Worm (Caenorhabditis elegans) whole organism, L1 larva: ENCODE measurements around the gene algn-12.

Source experiments
- C04F5.9 ChIP-seq: sonication (generic microtip); optimal IDR thresholded peaks from 2 replicates; lab custom pipeline; 2016; ENCODE audit warnings: missing genetic modification characterization, missing compliant biosample characterization
- C16A3.4 ChIP-seq: fragments of 150-350 bp; optimal IDR thresholded peaks from 2 replicates; lab custom pipeline; 2014; ENCODE audit warnings: missing biosample characterization, missing genetic modification characterization
- Y116A8C.19 ChIP-seq: sonication (generic microtip); optimal IDR thresholded peaks from 2 replicates; lab custom pipeline; 2016; ENCODE audit warnings: missing compliant biosample characterization, missing genetic modification characterization, borderline replicate concordance
- aha-1 ChIP-seq: fragments of 150-350 bp; optimal IDR thresholded peaks from 2 replicates; lab custom pipeline; 2014; ENCODE audit warnings: missing biosample characterization, missing genetic modification characterization
- alr-1 ChIP-seq: fragments of 200-800 bp; sonication (Bioruptor generic); optimal IDR thresholded peaks from 2 replicates; lab custom pipeline; 2018; ENCODE audit warnings: borderline replicate concordance, mild to moderate bottlenecking, missing genetic modification characterization, missing compliant biosample characterization
- aly-2 ChIP-seq: fragments of 150-350 bp; optimal IDR thresholded peaks from 2 replicates; lab custom pipeline; 2014; ENCODE audit warnings: missing biosample characterization, missing genetic modification characterization
- blmp-1 ChIP-seq: fragments of 150-350 bp; optimal IDR thresholded peaks from 2 replicates; lab custom pipeline; 2014; ENCODE audit warnings: missing biosample characterization, missing genetic modification characterization
- ceh-8 ChIP-seq: fragments of 200-800 bp; sonication (Bioruptor generic); optimal IDR thresholded peaks from 2 replicates; lab custom pipeline; 2018; ENCODE audit warnings: mild to moderate bottlenecking, missing genetic modification characterization, moderate library complexity, missing compliant biosample characterization
- ceh-82 ChIP-seq, 3 experiments: fragments of 150-350 bp in 1 of 3; sonication (generic microtip) in 2 of 3; optimal IDR thresholded peaks; 2 replicates each; lab custom pipeline; 2014 to 2017; ENCODE audit warnings: missing biosample characterization in 3 of 3, missing genetic modification characterization in 3 of 3
- ceh-90 ChIP-seq: sonication (generic microtip); optimal IDR thresholded peaks from 2 replicates; lab custom pipeline; 2016; ENCODE audit warnings: missing genetic modification characterization, missing compliant biosample characterization
- dpl-1 ChIP-seq, 3 experiments: fragments of 150-350 bp in 2 of 3; sonication (generic microtip) in 1 of 3; optimal IDR thresholded peaks; 2 replicates each; lab custom pipeline; 2014 to 2017; ENCODE audit warnings: missing biosample characterization in 3 of 3, missing genetic modification characterization in 3 of 3, missing genetic modification reagents in 3 of 3
- dsc-1 ChIP-seq: sonication (generic microtip); optimal IDR thresholded peaks from 2 replicates; lab custom pipeline; 2016; ENCODE audit warnings: mild to moderate bottlenecking, missing genetic modification characterization, missing compliant biosample characterization
- efl-1 ChIP-seq, 4 experiments: fragments of 150-350 bp; optimal IDR thresholded peaks in 3 of 4; peaks in 1 of 4; 1 replicate in 1 of 4; 2 replicates in 3 of 4; lab custom pipeline; 2014; ENCODE audit warnings: missing biosample characterization in 2 of 4, missing genetic modification characterization in 2 of 4, missing genetic modification reagents in 2 of 4
- efl-3 ChIP-seq: fragments of 200-800 bp; sonication (Bioruptor generic); optimal IDR thresholded peaks from 2 replicates; lab custom pipeline; 2018; ENCODE audit warnings: mild to moderate bottlenecking, missing genetic modification characterization, missing compliant biosample characterization
- egl-13 ChIP-seq: sonication (generic microtip); optimal IDR thresholded peaks from 2 replicates; lab custom pipeline; 2016; ENCODE audit warnings: missing genotype, missing genetic modification reagents, missing genetic modification characterization, missing compliant biosample characterization
- egl-27 ChIP-seq, 2 experiments: fragments of 150-350 bp in 1 of 2; sonication (generic microtip); optimal IDR thresholded peaks; 3 replicates each; lab custom pipeline; 2017 to 2018; ENCODE audit warnings: missing biosample characterization in 2 of 2, missing genetic modification characterization in 2 of 2, missing genetic modification reagents in 2 of 2
- ets-5 ChIP-seq: fragments of 200-800 bp; sonication (Bioruptor generic); IDR thresholded peaks from 2 replicates; pipeline ENCODE4 v1.3.6; 2022; ENCODE audit warnings: missing genetic modification characterization, missing compliant biosample characterization
- fkh-10 ChIP-seq: sonication (generic microtip); optimal IDR thresholded peaks from 2 replicates; lab custom pipeline; 2017; ENCODE audit warnings: missing biosample characterization, missing genetic modification reagents, missing genetic modification characterization
- fkh-8 ChIP-seq: sonication (generic microtip); optimal IDR thresholded peaks from 2 replicates; lab custom pipeline; 2016; ENCODE audit warnings: mild to moderate bottlenecking, missing genetic modification characterization, missing compliant biosample characterization
- fos-1 ChIP-seq: fragments of 150-350 bp; optimal IDR thresholded peaks from 2 replicates; lab custom pipeline; 2014; ENCODE audit warnings: missing biosample characterization, missing genetic modification characterization
- grh-1 ChIP-seq: fragments of 200-800 bp; sonication (Bioruptor generic); IDR thresholded peaks from 2 replicates; pipeline ENCODE4 v1.3.6; 2022; ENCODE audit warnings: missing genetic modification reagents, missing genetic modification characterization, missing compliant biosample characterization
- hlh-17 ChIP-seq: fragments of 200-800 bp; sonication (Bioruptor generic); optimal IDR thresholded peaks from 2 replicates; lab custom pipeline; 2018; ENCODE audit warnings: missing genetic modification characterization, mild to moderate bottlenecking, missing compliant biosample characterization, moderate library complexity, borderline replicate concordance
- hpl-2 ChIP-seq: fragments of 150-350 bp; optimal IDR thresholded peaks from 2 replicates; lab custom pipeline; 2014; ENCODE audit warnings: missing biosample characterization, missing genetic modification reagents, missing genetic modification characterization
- irx-1 ChIP-seq: sonication (generic microtip); optimal IDR thresholded peaks from 2 replicates; lab custom pipeline; 2016; ENCODE audit warnings: missing genetic modification characterization, missing compliant biosample characterization
- isw-1 ChIP-seq: fragments of 200-800 bp; sonication (Bioruptor generic); IDR thresholded peaks from 2 replicates; pipeline ENCODE4 v1.3.6; 2022; ENCODE audit warnings: missing genetic modification characterization, missing compliant biosample characterization
- jun-1 ChIP-seq: fragments of 150-350 bp; optimal IDR thresholded peaks from 2 replicates; lab custom pipeline; 2014; ENCODE audit warnings: missing biosample characterization, missing genetic modification reagents, missing genetic modification characterization
- lin-13 ChIP-seq: fragments of 150-350 bp; optimal IDR thresholded peaks from 2 replicates; lab custom pipeline; 2014; ENCODE audit warnings: missing biosample characterization, missing genetic modification reagents, missing genetic modification characterization
- lin-14 ChIP-seq: fragments of 200-800 bp; sonication (Bioruptor generic); optimal IDR thresholded peaks from 2 replicates; lab custom pipeline; 2018; ENCODE audit warnings: mild to moderate bottlenecking, missing genetic modification characterization, moderate library complexity, missing compliant biosample characterization
- lin-15B ChIP-seq: fragments of 150-350 bp; sonication (generic microtip); optimal IDR thresholded peaks from 3 replicates; lab custom pipeline; 2014; ENCODE audit warnings: missing biosample characterization, missing genetic modification characterization
- lin-35 ChIP-seq, 2 experiments: fragments of 150-350 bp; optimal IDR thresholded peaks; 2 replicates each; lab custom pipeline; 2014; ENCODE audit warnings: missing biosample characterization in 2 of 2, missing genetic modification characterization in 2 of 2, missing genetic modification reagents in 2 of 2
- mep-1 ChIP-seq: fragments of 150-350 bp; optimal IDR thresholded peaks from 2 replicates; lab custom pipeline; 2014; ENCODE audit warnings: missing biosample characterization, missing genetic modification characterization
- nhr-11 ChIP-seq: fragments of 150-350 bp; optimal IDR thresholded peaks from 2 replicates; lab custom pipeline; 2014; ENCODE audit warnings: missing biosample characterization, missing genetic modification characterization
- nhr-20 ChIP-seq: sonication (generic microtip); optimal IDR thresholded peaks from 2 replicates; lab custom pipeline; 2016; ENCODE audit warnings: mild to moderate bottlenecking, missing genetic modification characterization, missing compliant biosample characterization
- nhr-237 ChIP-seq: fragments of 150-350 bp; optimal IDR thresholded peaks from 2 replicates; lab custom pipeline; 2014; ENCODE audit warnings: missing biosample characterization, missing genetic modification characterization
- nhr-28 ChIP-seq: fragments of 150-350 bp; optimal IDR thresholded peaks from 2 replicates; lab custom pipeline; 2014; ENCODE audit warnings: missing biosample characterization, missing genetic modification characterization
- nhr-77 ChIP-seq: fragments of 150-350 bp; optimal IDR thresholded peaks from 2 replicates; lab custom pipeline; 2014; ENCODE audit warnings: missing biosample characterization, missing genetic modification characterization
- nhr-85 ChIP-seq: sonication (generic microtip); peaks from one replicate; lab custom pipeline; 2016; ENCODE audit warnings: missing genetic modification characterization, inconsistent platforms, missing compliant biosample characterization
- pax-3 ChIP-seq: fragments of 200-800 bp; sonication (Bioruptor generic); optimal IDR thresholded peaks from 2 replicates; lab custom pipeline; 2018; ENCODE audit warnings: mild to moderate bottlenecking, missing genetic modification characterization, moderate library complexity, missing compliant biosample characterization
- pqm-1 ChIP-seq: sonication (generic microtip); optimal IDR thresholded peaks from 3 replicates; lab custom pipeline; 2017; ENCODE audit warnings: missing biosample characterization, missing genetic modification characterization
- rnt-1 ChIP-seq: sonication (generic microtip); optimal IDR thresholded peaks from 2 replicates; lab custom pipeline; 2016; ENCODE audit warnings: mild to moderate bottlenecking, missing genetic modification characterization, moderate library complexity, missing compliant biosample characterization
- snu-23 ChIP-seq: sonication (generic microtip); optimal IDR thresholded peaks from 2 replicates; lab custom pipeline; 2016; ENCODE audit warnings: missing genetic modification characterization, missing compliant biosample characterization
- tbx-2 ChIP-seq: sonication (generic microtip); optimal IDR thresholded peaks from 2 replicates; lab custom pipeline; 2016; ENCODE audit warnings: missing genetic modification characterization, missing compliant biosample characterization
- tlp-1 ChIP-seq: fragments of 150-350 bp; optimal IDR thresholded peaks from 2 replicates; lab custom pipeline; 2014; ENCODE audit warnings: missing biosample characterization, missing genetic modification characterization
- unc-30 ChIP-seq: sonication (generic microtip); optimal IDR thresholded peaks from 2 replicates; lab custom pipeline; 2017; ENCODE audit warnings: missing biosample characterization, missing genetic modification characterization
- unc-62 ChIP-seq: fragments of 150-350 bp; optimal IDR thresholded peaks from 2 replicates; lab custom pipeline; 2014; ENCODE audit warnings: missing biosample characterization, missing genetic modification reagents, missing genetic modification characterization
- zag-1 ChIP-seq: fragments of 150-350 bp; optimal IDR thresholded peaks from 2 replicates; lab custom pipeline; 2014; ENCODE audit warnings: missing biosample characterization, missing genetic modification characterization
- zip-4 ChIP-seq: fragments of 200-800 bp; sonication (Bioruptor generic); optimal IDR thresholded peaks from 2 replicates; lab custom pipeline; 2018; ENCODE audit warnings: mild to moderate bottlenecking, missing genetic modification characterization, moderate library complexity, missing compliant biosample characterization

algn-12 gene

DNA sequence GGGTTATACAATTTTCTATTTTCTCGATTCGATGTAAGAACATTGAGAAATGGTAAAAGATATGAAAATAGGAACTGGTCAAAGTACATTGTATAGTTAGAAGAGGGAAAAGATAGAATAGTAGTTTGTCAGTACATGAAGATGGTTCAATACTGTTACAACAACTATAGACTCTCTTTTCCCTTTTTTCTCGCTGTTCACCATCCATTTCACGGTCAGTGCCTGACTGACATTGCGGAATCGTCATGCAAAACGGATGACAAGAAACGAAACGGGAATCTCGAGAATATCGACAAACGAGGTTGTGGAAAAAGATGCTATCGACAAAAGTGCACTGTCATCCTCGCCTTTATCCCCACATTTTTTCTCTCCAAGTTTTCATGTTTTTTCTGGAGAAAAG is 8.8 kb downstream of the algn-12 start (continued):
- TF ChIP-seq alr-1 = no peak
- TF ChIP-seq rnt-1 (tag; lab: Kevin White, UChicago) = no peak
- peak; percentile 28 for TF ChIP-seq snu-23 (GFP tag; lab: Kevin White, UChicago)
- TF ChIP-seq fkh-10 (GFP tag; lab: Kevin White, UChicago) = no peak
- no peak for TF ChIP-seq nhr-28 (tag; lab: Kevin White, UChicago)
- no peak for TF ChIP-seq lin-13 (GFP tag; lab: Kevin White, UChicago)
- TF ChIP-seq mep-1 (tag; lab: Kevin White, UChicago) = peak; percentile 38
- TF ChIP-seq aha-1 (tag; lab: Kevin White, UChicago) = no peak
- no peak for TF ChIP-seq fos-1
- no peak for TF ChIP-seq lin-15B
- no peak for TF ChIP-seq efl-1 (optimal IDR thresholded peaks at IDR 0.05; lab: Kevin White, UChicago)
- peak in 1 of 2 experiments; percentile 41 for TF ChIP-seq efl-1 (GFP tag; optimal IDR thresholded peaks at IDR 0.05 in 1 of 2; lab: Kevin White, UChicago)
- TF ChIP-seq blmp-1 (tag; lab: Kevin White, UChicago) = peak; percentile 92
- TF ChIP-seq, all 84 proteins: peak for 8

DNA sequence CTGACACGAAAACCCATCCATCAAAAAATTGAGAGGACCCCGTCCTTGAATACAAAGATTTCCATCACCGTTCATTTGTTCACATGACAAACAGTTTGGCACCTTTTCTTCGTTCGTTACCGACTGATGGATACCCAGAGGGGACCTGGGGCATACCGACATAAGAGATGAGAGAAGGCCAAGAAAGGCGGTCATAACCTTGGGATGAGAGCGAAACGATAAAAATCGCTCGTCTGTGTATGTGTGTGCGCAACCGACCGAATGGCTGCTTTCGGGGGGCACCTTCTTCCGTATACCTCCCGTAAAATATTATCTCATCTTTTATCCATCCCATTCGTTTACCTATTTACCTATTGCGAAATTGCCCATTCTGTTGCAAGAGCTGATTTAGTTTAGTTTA is 10.0 kb downstream of the algn-12 start:
- TF ChIP-seq ceh-82 (tag; optimal IDR thresholded peaks at IDR 0.05; lab: Kevin White, UChicago) = no peak
- peak; percentile 2 for TF ChIP-seq snu-23 (GFP tag; lab: Kevin White, UChicago)
- no peak for TF ChIP-seq ceh-90 (tag; lab: Kevin White, UChicago)
- TF ChIP-seq aha-1 (tag; lab: Kevin White, UChicago) = no peak
- TF ChIP-seq grh-1 (GFP tag; lab: Robert Waterston, UW) = 0 out of 2 replicates have a peak, but pooled peaks have one; percentile 7
- TF ChIP-seq hlh-17 = no peak
- TF ChIP-seq zip-4 = no peak
- no peak for TF ChIP-seq efl-1 (optimal IDR thresholded peaks at IDR 0.05; lab: Kevin White, UChicago)
- peak in 1 of 2 experiments; percentile 66 for TF ChIP-seq efl-1 (GFP tag; optimal IDR thresholded peaks at IDR 0.05 in 1 of 2; lab: Kevin White, UChicago)
- no peak for TF ChIP-seq efl-3 (GFP tag; lab: Kevin White, UChicago)
- peak; percentile 61 for TF ChIP-seq lin-14 (GFP tag; lab: Kevin White, UChicago)
- TF ChIP-seq mep-1 (tag; lab: Kevin White, UChicago) = peak; percentile 46
- TF ChIP-seq dsc-1 = no peak
- no peak for TF ChIP-seq nhr-237 (tag; lab: Kevin White, UChicago)
- TF ChIP-seq egl-13 = no peak
- TF ChIP-seq Y116A8C.19 = no peak
- no peak for TF ChIP-seq hpl-2 (GFP tag; lab: Kevin White, UChicago)
- TF ChIP-seq irx-1 = no peak
- TF ChIP-seq pax-3 (tag; lab: Kevin White, UChicago) = no peak
- no peak for TF ChIP-seq lin-13 (GFP tag; lab: Kevin White, UChicago)
- no peak for TF ChIP-seq nhr-11 (tag; lab: Kevin White, UChicago)
- TF ChIP-seq nhr-20 (tag; lab: Kevin White, UChicago) = peak; percentile 10
- TF ChIP-seq C04F5.9 (tag; lab: Kevin White, UChicago) = no peak
- no peak for TF ChIP-seq aly-2 (tag; lab: Kevin White, UChicago)
- TF ChIP-seq nhr-77 (tag; lab: Kevin White, UChicago) = no peak
- no peak for TF ChIP-seq dpl-1 (GFP tag; optimal IDR thresholded peaks at IDR 0.05; lab: Kevin White, UChicago)
- TF ChIP-seq ceh-8 (GFP tag; lab: Kevin White, UChicago) = no peak
- TF ChIP-seq pqm-1 = no peak
- peak; percentile 68 for TF ChIP-seq blmp-1 (tag; lab: Kevin White, UChicago)
- peak; percentile 84 for TF ChIP-seq nhr-85 (tag; lab: Kevin White, UChicago)
- TF ChIP-seq nhr-28 (tag; lab: Kevin White, UChicago) = no peak
- no peak for TF ChIP-seq C16A3.4 (tag; lab: Kevin White, UChicago)
- TF ChIP-seq tbx-2 (tag; lab: Kevin White, UChicago) = no peak

DNA sequence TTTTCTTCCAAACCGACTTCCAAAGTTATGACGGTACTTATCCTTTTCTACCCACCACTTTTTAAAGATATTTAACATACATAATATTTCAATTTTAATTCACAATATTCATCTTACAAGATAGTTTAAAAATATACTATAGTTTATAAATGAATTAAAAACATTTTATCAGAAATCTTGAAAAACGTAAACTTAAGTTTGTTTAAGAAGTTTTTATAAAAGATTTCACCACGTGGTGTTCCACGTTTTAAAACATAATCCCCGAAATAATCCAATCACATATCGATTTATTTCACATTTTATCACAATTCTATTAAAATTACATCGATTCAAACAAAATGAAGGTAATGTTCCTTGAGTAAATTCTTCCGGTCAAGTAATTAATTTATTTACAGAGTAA is 11.8 kb downstream of the algn-12 start, which contains the start of gene ZC513.3:
Gene ZC513.3 (plus strand): TSS at position 301 of the 400 bp plus-strand sequence.
- TF ChIP-seq nhr-77 (tag; lab: Kevin White, UChicago) (no peak), jun-1 (tag; lab: Kevin White, UChicago) (no peak), ets-5 (GFP tag; lab: Robert Waterston, UW) (no peak), tbx-2 (tag; lab: Kevin White, UChicago) (no peak), unc-62 (GFP tag; lab: Kevin White, UChicago) (no peak), unc-30 (no peak), grh-1 (GFP tag; lab: Robert Waterston, UW) (no peak), lin-35 (GFP tag; optimal IDR thresholded peaks at IDR 0.05; lab: Kevin White, UChicago) (no peak), tlp-1 (tag; lab: Kevin White, UChicago) (no peak), lin-13 (GFP tag; lab: Kevin White, UChicago) (no peak), hlh-17 (no peak), zag-1 (tag; lab: Kevin White, UChicago) (no peak), isw-1 (GFP tag; lab: Robert Waterston, UW) (no peak), egl-27 (tag; optimal IDR thresholded peaks at IDR 0.05; lab: Kevin White, UChicago) (no peak), rnt-1 (tag; lab: Kevin White, UChicago) (no peak), ceh-90 (tag; lab: Kevin White, UChicago) (no peak), fkh-8 (no peak)
- TF ChIP-seq, all 84 proteins: peak for 0
